Fruit fly (Drosophila melanogaster) whole organism, adult: ENCODE data around the gene CG7497.

Experiments
- Hr96 ChIP-seq: fragments of 200-800 bp; sonication (Bioruptor generic); optimal IDR thresholded peaks from 2 replicates; lab custom pipeline; 2016; ENCODE audit warnings: missing biosample characterization, missing genetic modification characterization
- Mnt ChIP-seq: fragments of 200-800 bp; sonication (Bioruptor generic); optimal IDR thresholded peaks from 2 replicates; lab custom pipeline; 2016; ENCODE audit warnings: missing biosample characterization, mild to moderate bottlenecking, missing genetic modification characterization
- cic ChIP-seq: fragments of 200-800 bp; sonication (Bioruptor generic); optimal IDR thresholded peaks from 2 replicates; lab custom pipeline; 2017; ENCODE audit warnings: missing biosample characterization, mild to moderate bottlenecking, missing genetic modification characterization, moderate library complexity
- kay ChIP-seq: fragments of 200-800 bp; sonication (Bioruptor generic); peaks from one replicate; lab custom pipeline; 2016; ENCODE audit warnings: missing biosample characterization, missing genetic modification characterization, borderline replicate concordance
- ovo ChIP-seq: fragments of 200-800 bp; sonication (Bioruptor generic); optimal IDR thresholded peaks from 2 replicates; lab custom pipeline; 2016; ENCODE audit warnings: missing biosample characterization, missing genetic modification characterization

- TF ChIP-seq ovo (GFP tag; lab: Kevin White, UChicago): no peak
- no peak for TF ChIP-seq kay (GFP tag; lab: Kevin White, UChicago)
- TF ChIP-seq cic: no peak
- no peak for TF ChIP-seq Hr96 (GFP tag; lab: Kevin White, UChicago)
- no peak for TF ChIP-seq Mnt (GFP tag; lab: Kevin White, UChicago)
These were observed 19.9 kb upstream of the CG7497 start for dm6 chr3L:17613292-17613734.
